Fruit fly (Drosophila melanogaster) whole organism, pupa: ENCODE measurements around the gene Takl2.

Source experiments
- CG10348 ChIP-seq: fragments of 200-800 bp; sonication (Bioruptor generic); IDR thresholded peaks from 2 replicates; pipeline ENCODE4 v1.3.6; 2022; ENCODE audit warnings: missing biosample characterization, missing genetic modification characterization
- CG12605 ChIP-seq: fragments of 200-800 bp; sonication (Bioruptor generic); IDR thresholded peaks from 2 replicates; pipeline ENCODE4 v1.3.6; 2022; ENCODE audit warnings: missing biosample characterization, missing genetic modification characterization
- CG13204 ChIP-seq: fragments of 200-800 bp; sonication (Bioruptor generic); optimal IDR thresholded peaks from 2 replicates; lab custom pipeline; 2018; ENCODE audit warnings: missing biosample characterization, mild to moderate bottlenecking, missing genetic modification characterization, moderate library complexity
- CG14655 ChIP-seq: fragments of 200-800 bp; sonication (Bioruptor generic); optimal IDR thresholded peaks from 3 replicates; lab custom pipeline; 2017; ENCODE audit warnings: mild to moderate bottlenecking, missing biosample characterization, missing genetic modification reagents, missing genetic modification characterization
- CG15710 ChIP-seq: fragments of 200-800 bp; sonication (Bioruptor generic); optimal IDR thresholded peaks from 2 replicates; lab custom pipeline; 2018; ENCODE audit warnings: missing biosample characterization, mild to moderate bottlenecking, missing genetic modification characterization, moderate library complexity
- CG17806 ChIP-seq: fragments of 200-800 bp; sonication (Bioruptor generic); optimal IDR thresholded peaks from 2 replicates; lab custom pipeline; 2018; ENCODE audit warnings: missing biosample characterization, mild to moderate bottlenecking, missing genetic modification characterization, moderate library complexity
- CG32121 ChIP-seq: fragments of 200-800 bp; sonication (Bioruptor generic); IDR thresholded peaks from 2 replicates; pipeline ENCODE4 v1.3.6; 2022; ENCODE audit warnings: missing biosample characterization, missing genetic modification characterization
- CG34367 ChIP-seq: fragments of 200-800 bp; sonication (Bioruptor generic); optimal IDR thresholded peaks from 2 replicates; lab custom pipeline; 2018; ENCODE audit warnings: missing biosample characterization, mild to moderate bottlenecking, missing genetic modification characterization
- CG4496 ChIP-seq: fragments of 200-800 bp; sonication (Bioruptor generic); IDR thresholded peaks from 3 replicates; pipeline ENCODE4 v1.3.6; 2022; ENCODE audit warnings: missing biosample characterization, missing genetic modification characterization
- CG8159 ChIP-seq: fragments of 200-800 bp; sonication (Bioruptor generic); optimal IDR thresholded peaks from 3 replicates; lab custom pipeline; 2018; ENCODE audit warnings: missing biosample characterization, mild to moderate bottlenecking, missing genetic modification characterization, moderate library complexity
- CG8301 ChIP-seq: fragments of 200-800 bp; sonication (Bioruptor generic); optimal IDR thresholded peaks from 2 replicates; lab custom pipeline; 2018; ENCODE audit warnings: missing biosample characterization, mild to moderate bottlenecking, missing genetic modification characterization
- CG9948 ChIP-seq: fragments of 200-800 bp; sonication (Bioruptor generic); optimal IDR thresholded peaks from 2 replicates; lab custom pipeline; 2018; ENCODE audit warnings: missing biosample characterization, mild to moderate bottlenecking, missing genetic modification characterization, moderate library complexity
- D1 ChIP-seq: fragments of 200-800 bp; sonication (Bioruptor generic); optimal IDR thresholded peaks from 2 replicates; lab custom pipeline; 2018; ENCODE audit warnings: missing biosample characterization, mild to moderate bottlenecking, missing genetic modification characterization, moderate library complexity
- EcR ChIP-seq: fragments of 200-800 bp; sonication (Bioruptor generic); optimal IDR thresholded peaks from 3 replicates; lab custom pipeline; 2019; ENCODE audit warnings: missing biosample characterization, missing genetic modification characterization, mild to moderate bottlenecking, moderate library complexity, missing genetic modification reagents
- Ets98B ChIP-seq: fragments of 200-800 bp; sonication (Bioruptor generic); IDR thresholded peaks from 2 replicates; pipeline ENCODE4 v1.3.6; 2022; ENCODE audit warnings: missing biosample characterization, missing genetic modification characterization
- Pif1A ChIP-seq: fragments of 200-800 bp; sonication (Bioruptor generic); optimal IDR thresholded peaks from 3 replicates; lab custom pipeline; 2016; ENCODE audit warnings: missing biosample characterization, missing genetic modification characterization
- Pif1B ChIP-seq: fragments of 200-800 bp; sonication (Bioruptor generic); optimal IDR thresholded peaks from 3 replicates; lab custom pipeline; 2016; ENCODE audit warnings: missing biosample characterization, missing genetic modification characterization
- Snoo ChIP-seq: fragments of 200-800 bp; sonication (Bioruptor generic); optimal IDR thresholded peaks from 3 replicates; lab custom pipeline; 2017; ENCODE audit warnings: missing biosample characterization, mild to moderate bottlenecking, missing genetic modification characterization, inconsistent platforms
- fd96Ca ChIP-seq: fragments of 200-800 bp; sonication (Bioruptor generic); IDR thresholded peaks from 3 replicates; pipeline ENCODE4 v1.3.6; 2022; ENCODE audit warnings: missing biosample characterization, missing genetic modification characterization
- gl ChIP-seq: fragments of 200-800 bp; sonication (Bioruptor generic); optimal IDR thresholded peaks from 2 replicates; lab custom pipeline; 2018; ENCODE audit warnings: missing biosample characterization, mild to moderate bottlenecking, missing genetic modification characterization
- rn ChIP-seq: fragments of 200-800 bp; sonication (Bioruptor generic); IDR thresholded peaks from 2 replicates; pipeline ENCODE4 v1.3.6; 2022; ENCODE audit warnings: missing biosample characterization, missing genetic modification characterization

The Takl2 gene

DNA sequence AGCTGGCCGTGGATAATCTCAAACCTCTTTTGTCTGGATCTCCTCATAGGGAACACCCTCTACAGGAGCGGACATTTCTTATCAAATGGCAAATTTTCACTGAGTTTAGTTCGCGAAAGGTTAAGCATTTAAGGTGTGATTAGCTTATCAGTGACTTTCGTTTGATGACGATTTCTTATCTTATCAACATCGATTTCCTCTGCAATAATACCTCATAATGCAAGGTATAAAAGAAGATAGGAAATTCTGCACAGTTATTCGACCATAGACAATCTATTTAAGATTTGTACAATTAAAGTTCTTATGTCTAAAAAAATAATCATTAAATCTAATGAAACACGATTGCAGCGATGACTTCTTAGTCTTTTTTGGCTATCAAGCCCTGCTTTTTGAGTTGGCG is at the start of gene Takl2:
Takl2 (minus strand) TSS at position 101 of the 400 bp plus-strand sequence.
- no peak for TF ChIP-seq CG13204 (GFP tag; lab: Kevin White, UChicago)
- no peak for TF ChIP-seq EcR (GFP tag; lab: Kevin White, UChicago)
- TF ChIP-seq CG32121 (GFP tag; lab: Robert Waterston, UW) = no peak
- TF ChIP-seq Ets98B (GFP tag; lab: Robert Waterston, UW) = no peak
- TF ChIP-seq CG14655 (GFP tag; lab: Kevin White, UChicago) = no peak
- TF ChIP-seq CG12605 = no peak
- no peak for TF ChIP-seq CG10348 (GFP tag; lab: Robert Waterston, UW)
- TF ChIP-seq CG8301 = no peak
- TF ChIP-seq gl (tag; lab: Kevin White, UChicago) = no peak
- TF ChIP-seq rn = no peak
- no peak for TF ChIP-seq Snoo (tag; lab: Kevin White, UChicago)
- TF ChIP-seq CG9948 = no peak
- TF ChIP-seq fd96Ca (GFP tag; lab: Robert Waterston, UW) = no peak
- no peak for TF ChIP-seq CG8159 (tag; lab: Kevin White, UChicago)
- TF ChIP-seq CG15710 (tag; lab: Kevin White, UChicago) = no peak
- no peak for TF ChIP-seq D1

dm6 chr3R:22781412-22781811 is 47.8 kb upstream of the Takl2 start:
- TF ChIP-seq CG32121 (GFP tag; lab: Robert Waterston, UW) = peak; percentile 95
- no peak for TF ChIP-seq Snoo (tag; lab: Kevin White, UChicago)
- TF ChIP-seq CG17806 (tag; lab: Kevin White, UChicago) = no peak
- TF ChIP-seq CG15710 (tag; lab: Kevin White, UChicago) = peak; percentile 16
- no peak for TF ChIP-seq CG8159 (tag; lab: Kevin White, UChicago)
- TF ChIP-seq CG12605 = peak; percentile 74
- no peak for TF ChIP-seq gl (tag; lab: Kevin White, UChicago)
- TF ChIP-seq CG14655 (GFP tag; lab: Kevin White, UChicago) = peak; percentile 28
- peak; percentile 28 for TF ChIP-seq EcR (GFP tag; lab: Kevin White, UChicago)
- peak; percentile 57 for TF ChIP-seq Pif1A (GFP tag; lab: Kevin White, UChicago)
- TF ChIP-seq CG10348 (GFP tag; lab: Robert Waterston, UW) = no peak
- no peak for TF ChIP-seq rn
- no peak for TF ChIP-seq CG9948
- TF ChIP-seq CG4496 = peak; percentile 82
- TF ChIP-seq CG34367 (tag; lab: Kevin White, UChicago) = no peak
- peak; percentile 95 for TF ChIP-seq fd96Ca (GFP tag; lab: Robert Waterston, UW)
- TF ChIP-seq Pif1B (GFP tag; lab: Kevin White, UChicago) = peak; percentile 54
- peak; percentile 32 for TF ChIP-seq CG13204 (GFP tag; lab: Kevin White, UChicago)
- no peak for TF ChIP-seq D1
- no peak for TF ChIP-seq CG8301
- peak; percentile 96 for TF ChIP-seq Ets98B (GFP tag; lab: Robert Waterston, UW)

DNA sequence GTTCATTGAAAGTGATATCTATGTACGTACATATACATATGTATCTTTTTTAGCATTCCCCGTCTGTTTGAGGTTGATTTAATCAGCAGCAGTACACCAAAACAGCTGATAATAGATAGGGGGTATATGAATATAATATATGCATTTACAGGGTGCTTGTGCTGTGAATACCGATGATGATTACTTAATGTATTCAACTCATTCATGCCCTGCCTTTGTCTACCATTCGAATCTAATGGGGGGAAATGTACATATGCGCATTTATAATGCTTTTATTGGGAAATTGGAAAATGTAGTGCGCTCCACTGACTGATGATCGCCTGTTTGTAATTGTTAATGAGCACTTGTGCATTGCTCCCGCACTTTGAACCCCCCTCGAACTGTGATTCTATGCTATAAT is 46.5 kb upstream of the Takl2 start:
- TF ChIP-seq CG13204 (GFP tag; lab: Kevin White, UChicago) (no peak), CG8159 (tag; lab: Kevin White, UChicago) (no peak), CG32121 (GFP tag; lab: Robert Waterston, UW) (0 out of 2 replicates have a peak, but pooled peaks have one; percentile 20), CG34367 (tag; lab: Kevin White, UChicago) (no peak), CG14655 (GFP tag; lab: Kevin White, UChicago) (no peak), fd96Ca (GFP tag; lab: Robert Waterston, UW) (no peak), D1 (no peak), CG9948 (no peak), EcR (GFP tag; lab: Kevin White, UChicago) (no peak), CG12605 (no peak), CG4496 (peak; percentile 34; the same call in 1 of the 3 replicates), CG10348 (GFP tag; lab: Robert Waterston, UW) (no peak)

dm6 chr3R:22776457-22776856 is 42.8 kb upstream of the Takl2 start:
- TF ChIP-seq EcR (GFP tag; lab: Kevin White, UChicago) = no peak
- TF ChIP-seq CG17806 (tag; lab: Kevin White, UChicago) = no peak
- no peak for TF ChIP-seq D1
- TF ChIP-seq CG14655 (GFP tag; lab: Kevin White, UChicago) = no peak
- no peak for TF ChIP-seq CG12605
- TF ChIP-seq Pif1B (GFP tag; lab: Kevin White, UChicago) = no peak
- no peak for TF ChIP-seq Snoo (tag; lab: Kevin White, UChicago)
- no peak for TF ChIP-seq CG8159 (tag; lab: Kevin White, UChicago)
- TF ChIP-seq CG4496 = no peak

dm6 chr3R:22771670-22772069 is 38.0 kb upstream of the Takl2 start, which contains the start of gene CG43095:
CG43095 (minus strand) TSS chr3R:22771770.
- no peak for TF ChIP-seq CG4496
- TF ChIP-seq CG15710 (tag; lab: Kevin White, UChicago) = no peak
- no peak for TF ChIP-seq CG32121 (GFP tag; lab: Robert Waterston, UW)
- TF ChIP-seq fd96Ca (GFP tag; lab: Robert Waterston, UW) = no peak
- no peak for TF ChIP-seq D1
- no peak for TF ChIP-seq CG8159 (tag; lab: Kevin White, UChicago)
- TF ChIP-seq rn = no peak
- no peak for TF ChIP-seq CG17806 (tag; lab: Kevin White, UChicago)
- TF ChIP-seq CG13204 (GFP tag; lab: Kevin White, UChicago) = no peak
- TF ChIP-seq CG12605 = no peak
- TF ChIP-seq Ets98B (GFP tag; lab: Robert Waterston, UW) = no peak

dm6 chr3R:22770887-22771286 is 37.2 kb upstream of the Takl2 start, which contains the start of gene CG43094:
CG43094 (minus strand) TSS chr3R:22770987.
- no peak for TF ChIP-seq Ets98B (GFP tag; lab: Robert Waterston, UW)
- no peak for TF ChIP-seq CG9948
- TF ChIP-seq D1 = no peak
- TF ChIP-seq Snoo (tag; lab: Kevin White, UChicago) = no peak
- no peak for TF ChIP-seq EcR (GFP tag; lab: Kevin White, UChicago)
- TF ChIP-seq Pif1A (GFP tag; lab: Kevin White, UChicago) = no peak
- TF ChIP-seq rn = no peak
- TF ChIP-seq CG8159 (tag; lab: Kevin White, UChicago) = no peak
